Fruit fly (Drosophila melanogaster) whole organism, wandering third instar larva: ENCODE measurements around the gene CG9095.

Experiments used
- CrebA ChIP-seq: fragments of 200-800 bp; sonication (Bioruptor generic); optimal IDR thresholded peaks from 2 replicates; lab custom pipeline; 2016; ENCODE audit warnings: missing biosample characterization, mild to moderate bottlenecking, missing genetic modification characterization, borderline replicate concordance
- Dif ChIP-seq: fragments of 200-275, 200-300 bp; sonication (Bioruptor generic); optimal IDR thresholded peaks from 2 replicates; lab custom pipeline; 2018; ENCODE audit warnings: missing biosample characterization, missing genetic modification characterization; ENCODE audit not compliant: partially characterized antibody
- Hr78 ChIP-seq: fragments of >200 bp; optimal IDR thresholded peaks from 2 replicates; lab custom pipeline; 2017; ENCODE audit warnings: missing biosample characterization, missing genetic modification characterization
- Hr83 ChIP-seq: fragments of 200-300 bp; sonication (Bioruptor generic); optimal IDR thresholded peaks from 2 replicates; lab custom pipeline; 2016; ENCODE audit warnings: missing biosample characterization, mild to moderate bottlenecking, missing genetic modification characterization, moderate library complexity; ENCODE audit not compliant: poor library complexity, severe bottlenecking
- N ChIP-seq: fragments of >200 bp; optimal IDR thresholded peaks from 2 replicates; lab custom pipeline; 2018; ENCODE audit warnings: missing biosample characterization, missing external identifiers, missing genetic modification characterization
- OdsH ChIP-seq: fragments of 200-800 bp; sonication (Bioruptor generic); optimal IDR thresholded peaks from 2 replicates; lab custom pipeline; 2016; ENCODE audit warnings: missing biosample characterization, mild to moderate bottlenecking, missing genetic modification characterization
- Vsx2 ChIP-seq: fragments of 200-300, 225-300 bp; sonication (Bioruptor generic); optimal IDR thresholded peaks from 2 replicates; lab custom pipeline; 2018; ENCODE audit warnings: missing biosample characterization, missing genetic modification characterization; ENCODE audit not compliant: partially characterized antibody
- brk ChIP-seq: fragments of 200-800 bp; sonication (Bioruptor generic); optimal IDR thresholded peaks from 2 replicates; lab custom pipeline; 2016; ENCODE audit warnings: missing biosample characterization, mild to moderate bottlenecking, missing genetic modification characterization
- h ChIP-seq: fragments of 200-800 bp; sonication (Bioruptor generic); optimal IDR thresholded peaks from 3 replicates; lab custom pipeline; 2016; ENCODE audit warnings: missing biosample characterization, mild to moderate bottlenecking, missing genetic modification characterization
- pan ChIP-seq: fragments of >200 bp; optimal IDR thresholded peaks from 2 replicates; lab custom pipeline; 2017
- usp ChIP-seq: fragments of >200 bp; optimal IDR thresholded peaks from 2 replicates; lab custom pipeline; 2017; ENCODE audit warnings: missing biosample characterization, missing genetic modification characterization
- woc ChIP-seq: sonication (Bioruptor generic); optimal IDR thresholded peaks from 2 replicates; lab custom pipeline; 2016; ENCODE audit warnings: missing biosample characterization, mild to moderate bottlenecking, missing genetic modification characterization

DNA sequence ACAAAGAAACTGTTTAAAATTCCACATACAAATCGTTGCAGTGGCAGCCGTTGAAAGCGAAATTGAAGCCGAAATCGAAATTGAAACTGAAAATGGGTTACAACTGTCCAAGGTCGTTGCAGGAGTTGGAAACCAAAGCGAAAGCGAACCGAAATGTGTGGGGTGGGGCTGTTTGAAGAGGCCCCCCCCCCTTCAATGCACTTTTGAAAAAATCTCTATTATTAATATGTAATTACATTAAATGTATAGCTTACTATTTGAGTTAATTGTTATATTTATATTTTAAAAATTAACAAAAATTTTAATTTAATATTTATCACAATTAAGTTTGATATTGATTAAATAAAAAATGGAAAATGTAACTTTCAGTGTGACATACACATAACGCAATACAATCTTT is 41.3 kb downstream of the CG9095 start:
- TF ChIP-seq pan (lab: Kevin White, UChicago) = no peak
- TF ChIP-seq OdsH (GFP tag; lab: Kevin White, UChicago) = no peak
- no peak for TF ChIP-seq Vsx2 (GFP tag; lab: Kevin White, UChicago)
- TF ChIP-seq CrebA (GFP tag; lab: Kevin White, UChicago) = no peak
- no peak for TF ChIP-seq Hr83 (GFP tag; lab: Kevin White, UChicago)
- TF ChIP-seq Dif = no peak
- TF ChIP-seq h = no peak
- TF ChIP-seq usp = no peak
- no peak for TF ChIP-seq Hr78 (GFP tag; lab: Kevin White, UChicago)
- TF ChIP-seq brk (GFP tag; lab: Kevin White, UChicago) = no peak
- no peak for TF ChIP-seq woc (GFP tag; lab: Kevin White, UChicago)
- no peak for TF ChIP-seq N (GFP tag; lab: Kevin White, UChicago)
